Comparison of ENCODE assay signal across 5 fruit fly cellular contexts in genomic region chrX:1286868-1287835, dm6.
TF ChIP-seq lines count a peak whose summit lies in the region.

Gene CG32812 (plus strand): TSS chrX:1287290.

- TF ChIP-seq CTCF in S2 (optimal IDR thresholded peaks at IDR 0.05; lab: Kevin White, UChicago) = peak; percentile 26 to 68
- peak; percentile 35 for TF ChIP-seq CTCF in whole organism, embryonic (GFP tag; optimal IDR thresholded peaks at IDR 0.05; lab: Kevin White, UChicago)

TF ChIP-seq in whole organism, embryonic, 481 proteins besides CTCF, POLR2A, EP300 and RAD21 (continues in another document):
- TF ChIP-seq otp (GFP tag; IDR thresholded peaks at IDR 0.05; lab: Robert Waterston, UW) (no peak), ftz-f1 (GFP tag; optimal IDR thresholded peaks at IDR 0.05; lab: Kevin White, UChicago) (peak; percentile 84), ttk (GFP tag; IDR thresholded peaks at IDR 0.05; lab: Robert Waterston, UW) (no peak), CG6175 (GFP tag; IDR thresholded peaks at IDR 0.05; lab: Robert Waterston, UW) (peak; percentile 85), Med (GFP tag; lab: Kevin White, UChicago) (peak; percentile 16), sug (tag; optimal IDR thresholded peaks at IDR 0.05; lab: Kevin White, UChicago) (no peak), CG9817 (tag; optimal IDR thresholded peaks at IDR 0.05; lab: Kevin White, UChicago) (no peak), Hr78 (GFP tag; optimal IDR thresholded peaks at IDR 0.05; lab: Kevin White, UChicago) (peak in 1 of 2 experiments; percentile 48), CG10543 (GFP tag; optimal IDR thresholded peaks at IDR 0.05; lab: Kevin White, UChicago) (peak; percentile 66), crol (GFP tag; IDR thresholded peaks at IDR 0.05; lab: Robert Waterston, UW) (peak; percentile 83), Ada2b (GFP tag; IDR thresholded peaks at IDR 0.05; lab: Robert Waterston, UW) (no peak), B-H2 (GFP tag; optimal IDR thresholded peaks at IDR 0.05; lab: Kevin White, UChicago) (no peak), CG4360 (GFP tag; IDR thresholded peaks at IDR 0.05; lab: Robert Waterston, UW) (no peak), ap (GFP tag; IDR thresholded peaks at IDR 0.05; lab: Robert Waterston, UW) (no peak), CG6683 (GFP tag; optimal IDR thresholded peaks at IDR 0.05; lab: Kevin White, UChicago) (no peak), E2f2 (GFP tag; IDR thresholded peaks at IDR 0.05; lab: Robert Waterston, UW) (no peak), CG9437 (GFP tag; optimal IDR thresholded peaks at IDR 0.05; lab: Kevin White, UChicago) (peak; percentile 64), CG1832 (GFP tag; optimal IDR thresholded peaks at IDR 0.05; lab: Kevin White, UChicago) (no peak), grn (GFP tag; optimal IDR thresholded peaks at IDR 0.05; lab: Kevin White, UChicago) (no peak), CG17829 (tag; optimal IDR thresholded peaks at IDR 0.05; lab: Kevin White, UChicago) (no peak), so (GFP tag; IDR thresholded peaks at IDR 0.05; lab: Robert Waterston, UW) (no peak), Ptx1 (GFP tag; IDR thresholded peaks at IDR 0.05; lab: Robert Waterston, UW) (no peak), CG12769 (tag; optimal IDR thresholded peaks at IDR 0.05; lab: Kevin White, UChicago) (peak; percentile 81), Dfd (GFP tag; optimal IDR thresholded peaks at IDR 0.05; lab: Kevin White, UChicago) (no peak), sens (GFP tag; lab: Kevin White, UChicago) (peak; percentile 35)

TF ChIP-seq in whole organism, prepupa, 60 proteins besides CTCF, POLR2A, EP300 and RAD21:
- TF ChIP-seq svp (GFP tag; lab: Kevin White, UChicago) (peak; percentile 7), CG6808 (GFP tag; optimal IDR thresholded peaks at IDR 0.05; lab: Kevin White, UChicago) (no peak), CG8319 (GFP tag; optimal IDR thresholded peaks at IDR 0.05; lab: Kevin White, UChicago) (peak; percentile 26), CG1621 (tag; optimal IDR thresholded peaks at IDR 0.05; lab: Kevin White, UChicago) (peak; percentile 3), Hr39 (GFP tag; optimal IDR thresholded peaks at IDR 0.05; lab: Kevin White, UChicago) (no peak), ss (GFP tag; optimal IDR thresholded peaks at IDR 0.05; lab: Kevin White, UChicago) (peak in 1 of 2 experiments; percentile 28)

TF ChIP-seq in whole organism, pupa, 21 proteins besides CTCF, POLR2A, EP300 and RAD21:
- TF ChIP-seq CG12605 (GFP tag; IDR thresholded peaks at IDR 0.05; lab: Robert Waterston, UW) (0 out of 2 replicates have a peak, but pooled peaks have one; percentile 4), D1 (tag; optimal IDR thresholded peaks at IDR 0.05; lab: Kevin White, UChicago) (no peak)

TF ChIP-seq in whole organism, wandering third instar larva, 38 proteins besides CTCF, POLR2A, EP300 and RAD21:
- no peak for TF ChIP-seq sv (GFP tag; optimal IDR thresholded peaks at IDR 0.05; lab: Kevin White, UChicago)
- no peak for TF ChIP-seq foxo (GFP tag; optimal IDR thresholded peaks at IDR 0.05; lab: Kevin White, UChicago)
- TF ChIP-seq sage (GFP tag; optimal IDR thresholded peaks at IDR 0.05; lab: Kevin White, UChicago) = no peak
- no peak for TF ChIP-seq Rel (GFP tag; optimal IDR thresholded peaks at IDR 0.05; lab: Kevin White, UChicago)
- no peak for TF ChIP-seq Rel (tag; optimal IDR thresholded peaks at IDR 0.05; lab: Kevin White, UChicago)
- no peak for TF ChIP-seq CG32264 (GFP tag; optimal IDR thresholded peaks at IDR 0.05; lab: Kevin White, UChicago)
- TF ChIP-seq Myc (optimal IDR thresholded peaks at IDR 0.05; lab: Kevin White, UChicago) = peak; percentile 1
- TF ChIP-seq jim (GFP tag; optimal IDR thresholded peaks at IDR 0.05; lab: Kevin White, UChicago) = no peak
- no peak for TF ChIP-seq dsf (GFP tag; optimal IDR thresholded peaks at IDR 0.05; lab: Kevin White, UChicago; ENCODE audit: borderline replicate concordance)
- no peak for TF ChIP-seq Mio (GFP tag; optimal IDR thresholded peaks at IDR 0.05; lab: Kevin White, UChicago)
